Worm (Caenorhabditis elegans): Measurements from ENCODE around the gene gegf-1.
A peak's percentile ranks its signal among the peaks of the same experiment; 100 is the strongest.

The gegf-1 gene

ce11 chrIV:157809-158208 lies at the start of gene gegf-1:
Gene gegf-1, minus strand, starts transcription at chrIV:157909.
- TF ChIP-seq him-1 (tag; optimal IDR thresholded peaks at IDR 0.05): no peak
- TF ChIP-seq W03F9.2 (tag; optimal IDR thresholded peaks at IDR 0.05): no peak
- TF ChIP-seq dao-5 (tag; optimal IDR thresholded peaks at IDR 0.05): no peak

- TF ChIP-seq dao-5 (tag; optimal IDR thresholded peaks at IDR 0.05) (no peak), W03F9.2 (tag; optimal IDR thresholded peaks at IDR 0.05) (no peak), him-1 (tag; optimal IDR thresholded peaks at IDR 0.05) (no peak)
These were observed 47.3 kb upstream of the gegf-1 start, which contains the start of gene coa-1 for ce11 chrIV:204998-205397. Gene coa-1, plus strand, starts transcription at chrIV:205298.

- TF ChIP-seq W03F9.2 (tag; optimal IDR thresholded peaks at IDR 0.05) (no peak), him-1 (tag; optimal IDR thresholded peaks at IDR 0.05) (no peak), dao-5 (tag; optimal IDR thresholded peaks at IDR 0.05) (no peak)
These were observed 45.4 kb upstream of the gegf-1 start, which contains the start of gene gfrp-1 for ce11 chrIV:202921-203652. Gene gfrp-1, plus strand, starts transcription at chrIV:203602.

ce11 chrIV:194442-194841 lies 36.7 kb upstream of the gegf-1 start, which contains the start of gene csn-3:
Gene csn-3, plus strand, starts transcription at chrIV:194742.
- TF ChIP-seq him-1 (tag; optimal IDR thresholded peaks at IDR 0.05) (no peak), dao-5 (tag; optimal IDR thresholded peaks at IDR 0.05) (no peak), W03F9.2 (tag; optimal IDR thresholded peaks at IDR 0.05) (no peak)

- peak; percentile 80 for TF ChIP-seq W03F9.2 (tag; optimal IDR thresholded peaks at IDR 0.05)
- TF ChIP-seq dao-5 (tag; optimal IDR thresholded peaks at IDR 0.05): no peak
- TF ChIP-seq him-1 (tag; optimal IDR thresholded peaks at IDR 0.05): peak; percentile 42
These were observed 34.3 kb upstream of the gegf-1 start, which contains the start of gene Y38C1AA.12 for ce11 chrIV:192046-192445. Gene Y38C1AA.12, plus strand, starts transcription at chrIV:192256.

- TF ChIP-seq W03F9.2 (tag; optimal IDR thresholded peaks at IDR 0.05): no peak
- no peak for TF ChIP-seq him-1 (tag; optimal IDR thresholded peaks at IDR 0.05)
- no peak for TF ChIP-seq dao-5 (tag; optimal IDR thresholded peaks at IDR 0.05)
These were observed 31.4 kb upstream of the gegf-1 start for ce11 chrIV:189087-189486.

ce11 chrIV:187336-187735 lies 29.6 kb upstream of the gegf-1 start:
- TF ChIP-seq W03F9.2 (tag; optimal IDR thresholded peaks at IDR 0.05) (no peak), him-1 (tag; optimal IDR thresholded peaks at IDR 0.05) (no peak), dao-5 (tag; optimal IDR thresholded peaks at IDR 0.05) (no peak)

- TF ChIP-seq W03F9.2 (tag; optimal IDR thresholded peaks at IDR 0.05): no peak
- TF ChIP-seq dao-5 (tag; optimal IDR thresholded peaks at IDR 0.05): no peak
- TF ChIP-seq him-1 (tag; optimal IDR thresholded peaks at IDR 0.05): no peak
These were observed 28.4 kb upstream of the gegf-1 start for ce11 chrIV:186110-186509.

ce11 chrIV:184184-184583 lies 26.5 kb upstream of the gegf-1 start, which contains the start of gene pnc-1:
Gene pnc-1, plus strand, starts transcription at chrIV:184484.
- TF ChIP-seq him-1 (tag; optimal IDR thresholded peaks at IDR 0.05) (no peak), dao-5 (tag; optimal IDR thresholded peaks at IDR 0.05) (no peak), W03F9.2 (tag; optimal IDR thresholded peaks at IDR 0.05) (no peak)

ce11 chrIV:183519-183918 lies 25.8 kb upstream of the gegf-1 start:
- TF ChIP-seq W03F9.2 (tag; optimal IDR thresholded peaks at IDR 0.05) (no peak), him-1 (tag; optimal IDR thresholded peaks at IDR 0.05) (no peak), dao-5 (tag; optimal IDR thresholded peaks at IDR 0.05) (no peak)

ce11 chrIV:179700-180099 lies 22.0 kb upstream of the gegf-1 start:
- no peak for TF ChIP-seq W03F9.2 (tag; optimal IDR thresholded peaks at IDR 0.05)

- TF ChIP-seq him-1 (tag; optimal IDR thresholded peaks at IDR 0.05) (no peak), W03F9.2 (tag; optimal IDR thresholded peaks at IDR 0.05) (no peak), dao-5 (tag; optimal IDR thresholded peaks at IDR 0.05) (no peak)
These were observed 21.0 kb upstream of the gegf-1 start, which contains the start of gene tcl-2 for ce11 chrIV:178696-179095. Gene tcl-2, plus strand, starts transcription at chrIV:179083.

ce11 chrIV:177487-177886 lies 19.8 kb upstream of the gegf-1 start:
- no peak for TF ChIP-seq him-1 (tag; optimal IDR thresholded peaks at IDR 0.05)
- no peak for TF ChIP-seq W03F9.2 (tag; optimal IDR thresholded peaks at IDR 0.05)
- no peak for TF ChIP-seq dao-5 (tag; optimal IDR thresholded peaks at IDR 0.05)

- TF ChIP-seq dao-5 (tag; optimal IDR thresholded peaks at IDR 0.05) (no peak), him-1 (tag; optimal IDR thresholded peaks at IDR 0.05) (no peak), W03F9.2 (tag; optimal IDR thresholded peaks at IDR 0.05) (no peak)
These were observed 18.0 kb upstream of the gegf-1 start for ce11 chrIV:175698-176097.

- TF ChIP-seq W03F9.2 (tag; optimal IDR thresholded peaks at IDR 0.05): no peak
- no peak for TF ChIP-seq dao-5 (tag; optimal IDR thresholded peaks at IDR 0.05)
- TF ChIP-seq him-1 (tag; optimal IDR thresholded peaks at IDR 0.05): no peak
These were observed 16.4 kb upstream of the gegf-1 start for ce11 chrIV:174115-174514.
